Worm (Caenorhabditis elegans): ENCODE data around the gene R07A4.3.

DNA sequence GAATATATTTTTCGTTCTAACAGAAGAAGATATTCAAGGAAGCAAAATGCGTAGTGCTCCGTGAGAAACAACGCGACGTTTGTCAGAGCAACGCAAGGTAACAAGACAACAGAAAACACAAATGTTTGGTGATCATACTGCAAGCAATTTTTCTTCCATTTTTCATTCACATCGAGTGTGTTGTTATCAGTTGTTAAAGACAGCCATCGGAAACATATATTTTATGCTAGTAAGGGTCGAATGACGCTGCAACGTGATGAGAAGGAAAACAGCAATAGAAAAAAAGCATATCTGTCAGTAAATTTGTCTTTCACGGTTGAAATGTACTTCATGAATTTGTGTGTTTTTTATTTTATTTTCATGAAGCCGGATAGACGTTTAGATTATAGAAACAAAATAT, 5.4 kb upstream of the R07A4.3 start:
- TF ChIP-seq nhr-85 (tag) = no peak
- TF ChIP-seq nhr-19 (GFP tag; conservative IDR thresholded peaks at IDR 0.05) = no peak
- TF ChIP-seq nhr-76 (tag; optimal IDR thresholded peaks at IDR 0.05) = no peak
- no peak for TF ChIP-seq aly-2 (tag; optimal IDR thresholded peaks at IDR 0.05)
- no peak for TF ChIP-seq unc-86 (tag; optimal IDR thresholded peaks at IDR 0.05)
- no peak for TF ChIP-seq mab-9 (GFP tag; IDR thresholded peaks at IDR 0.05)
- no peak for TF ChIP-seq lin-13 (GFP tag; optimal IDR thresholded peaks at IDR 0.05)
- no peak for TF ChIP-seq F16B12.6 (tag; optimal IDR thresholded peaks at IDR 0.05)
- no peak for TF ChIP-seq ztf-11 (tag; optimal IDR thresholded peaks at IDR 0.05)
